Fruit fly (Drosophila melanogaster): ENCODE data around the gene Zasp67.
A peak's percentile ranks its signal among the peaks of the same experiment; 100 is the strongest.

Zasp67 gene

DNA sequence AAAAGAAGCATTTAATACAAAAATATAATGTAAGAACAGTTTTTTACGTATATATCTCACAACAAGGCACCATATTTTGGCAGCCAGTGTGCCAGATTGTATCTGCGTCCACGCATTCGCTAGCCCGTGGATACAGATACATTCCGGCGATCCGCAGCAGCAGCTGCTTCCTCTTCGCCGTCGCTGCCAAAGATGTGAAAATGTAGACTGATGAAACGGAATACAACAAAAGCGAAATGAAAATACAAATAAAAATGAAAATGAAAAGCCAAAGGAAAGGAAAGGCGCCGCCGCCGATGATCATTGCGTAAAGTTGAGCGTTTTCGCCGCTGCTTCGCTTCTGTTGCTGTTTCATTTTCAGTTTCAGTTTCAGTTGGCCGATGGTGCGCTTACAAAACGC, 18.2 kb upstream of the Zasp67 start (continued):
- TF ChIP-seq eg (GFP tag; IDR thresholded peaks at IDR 0.05) (peak; percentile 51; the same call in 1 of the 3 replicates), CG6854 (GFP tag; optimal IDR thresholded peaks at IDR 0.05) (no peak)

dm6 chr3L:9814621-9815020, 17.1 kb upstream of the Zasp67 start:
- TF ChIP-seq Sox14 (GFP tag; optimal IDR thresholded peaks at IDR 0.05), result no peak
- TF ChIP-seq CG15336 (GFP tag; IDR thresholded peaks at IDR 0.05), result peak; percentile 52; the same call in 1 of the 2 replicates
- no peak for TF ChIP-seq Ets21C (GFP tag; optimal IDR thresholded peaks at IDR 0.05)
- TF ChIP-seq CG8119 (GFP tag; IDR thresholded peaks at IDR 0.05), result peak; percentile 47
- TF ChIP-seq Lpt (GFP tag; optimal IDR thresholded peaks at IDR 0.05), result peak; percentile 17
- TF ChIP-seq eg (GFP tag; IDR thresholded peaks at IDR 0.05), result peak; percentile 84
- peak; percentile 2 for TF ChIP-seq CG6276 (GFP tag; optimal IDR thresholded peaks at IDR 0.05)
- TF ChIP-seq CG6163 (GFP tag; IDR thresholded peaks at IDR 0.05), result 0 out of 3 replicates have a peak, but pooled peaks have one; percentile 26

DNA sequence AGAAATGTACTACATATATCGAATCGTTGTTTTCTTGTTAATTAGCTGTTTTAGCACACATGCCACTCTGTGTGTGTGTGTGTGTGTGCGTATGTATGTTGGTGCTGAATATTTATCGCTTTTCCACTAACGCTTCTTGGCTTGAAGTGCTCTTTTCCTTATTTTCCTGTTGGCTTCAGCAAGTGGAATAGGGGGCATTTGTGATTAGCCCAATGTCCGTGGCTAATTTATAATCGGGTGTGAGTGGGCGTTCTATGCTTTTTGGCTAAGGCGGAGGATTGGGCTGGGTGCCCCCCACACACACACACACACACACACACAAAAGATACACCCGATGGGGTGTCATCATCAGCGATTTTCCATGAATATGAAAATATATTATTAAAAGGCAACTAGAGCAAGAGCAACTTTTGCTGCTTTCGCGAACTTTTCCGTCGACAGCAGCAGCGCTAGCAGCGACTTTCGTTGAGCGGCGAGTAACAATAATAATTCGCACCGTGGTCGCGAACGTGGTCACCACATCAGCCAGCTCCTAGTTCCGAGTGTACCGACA, 15.9 kb upstream of the Zasp67 start, which contains the start of gene CG43897:
CG43897 (plus strand) TSS at position 503 of the 553 bp plus-strand sequence.
- TF ChIP-seq CG8119 (GFP tag; IDR thresholded peaks at IDR 0.05), result no peak
- TF ChIP-seq svp (GFP tag), result no peak
- TF ChIP-seq CG4318 (GFP tag; optimal IDR thresholded peaks at IDR 0.05), result no peak
- no peak for TF ChIP-seq CG9139 (GFP tag; optimal IDR thresholded peaks at IDR 0.05)
- TF ChIP-seq CG11294 (GFP tag; IDR thresholded peaks at IDR 0.05), result no peak
- TF ChIP-seq Eip75B (GFP tag; optimal IDR thresholded peaks at IDR 0.05), result no peak
- TF ChIP-seq Met (GFP tag; optimal IDR thresholded peaks at IDR 0.05), result no peak
- TF ChIP-seq spab (GFP tag; optimal IDR thresholded peaks at IDR 0.05), result no peak
- TF ChIP-seq cyc (GFP tag; optimal IDR thresholded peaks at IDR 0.05), result no peak
- TF ChIP-seq CG1621 (tag; optimal IDR thresholded peaks at IDR 0.05), result no peak
- no peak for TF ChIP-seq dac (GFP tag; optimal IDR thresholded peaks at IDR 0.05)
- no peak for TF ChIP-seq CG32006 (GFP tag; optimal IDR thresholded peaks at IDR 0.05)
- no peak for TF ChIP-seq CG34406 (GFP tag; optimal IDR thresholded peaks at IDR 0.05)
- no peak for TF ChIP-seq CG11902 (GFP tag; optimal IDR thresholded peaks at IDR 0.05)

- TF ChIP-seq topi (GFP tag; optimal IDR thresholded peaks at IDR 0.05), result no peak
- no peak for TF ChIP-seq acj6 (GFP tag; optimal IDR thresholded peaks at IDR 0.05)
- no peak for TF ChIP-seq spab (GFP tag; optimal IDR thresholded peaks at IDR 0.05)
- TF ChIP-seq Blimp-1 (GFP tag; optimal IDR thresholded peaks at IDR 0.05), result no peak
- TF ChIP-seq esn (GFP tag; optimal IDR thresholded peaks at IDR 0.05), result no peak
Observed at dm6 chr3L:9804125-9804524, 6.6 kb upstream of the Zasp67 start, which contains the start of gene Ilp4. Gene Ilp4, minus strand, starts transcription at chr3L:9804263.

dm6 chr3L:9802020-9802419, 4.5 kb upstream of the Zasp67 start, which contains the start of gene Ilp3:
Gene Ilp3, minus strand, starts transcription at chr3L:9802120.
- TF ChIP-seq topi (GFP tag; optimal IDR thresholded peaks at IDR 0.05) (no peak), Hr38 (GFP tag; optimal IDR thresholded peaks at IDR 0.05) (no peak), dac (GFP tag; optimal IDR thresholded peaks at IDR 0.05) (no peak), CG10669 (GFP tag; optimal IDR thresholded peaks at IDR 0.05) (no peak), salr (GFP tag; optimal IDR thresholded peaks at IDR 0.05) (no peak), CG16779 (tag; optimal IDR thresholded peaks at IDR 0.05) (no peak), CG32006 (GFP tag; optimal IDR thresholded peaks at IDR 0.05) (no peak), svp (GFP tag) (no peak), achi (GFP tag; optimal IDR thresholded peaks at IDR 0.05) (no peak), Eip78C (GFP tag) (no peak), net (GFP tag; optimal IDR thresholded peaks at IDR 0.05) (no peak)
